Fruit fly (Drosophila melanogaster) whole organism, embryonic: ENCODE measurements around the gene Cpsf100.

Experiments
- Abd-B ChIP-seq: fragments of 200-800 bp; sonication (Bioruptor generic); optimal IDR thresholded peaks from 2 replicates; lab custom pipeline; 2018; ENCODE audit warnings: missing biosample characterization, mild to moderate bottlenecking, missing genetic modification characterization, moderate library complexity
- Atf3 ChIP-seq: fragments of 200-800 bp; sonication (Bioruptor generic); optimal IDR thresholded peaks from 3 replicates; lab custom pipeline; 2016; ENCODE audit warnings: missing biosample characterization, missing genetic modification characterization
- CG11456 ChIP-seq: fragments of 200-800 bp; sonication (Bioruptor generic); IDR thresholded peaks from 3 replicates; pipeline ENCODE4 v1.3.6; 2022; ENCODE audit warnings: missing biosample characterization, missing genetic modification characterization
- CG11560 ChIP-seq: fragments of 200-800 bp; sonication (Bioruptor generic); IDR thresholded peaks from 3 replicates; pipeline ENCODE4 v1.3.6; 2022; ENCODE audit warnings: missing biosample characterization, missing genetic modification characterization
- CG11723 ChIP-seq: fragments of 200-800 bp; sonication (Bioruptor generic); optimal IDR thresholded peaks from 2 replicates; lab custom pipeline; 2017; ENCODE audit warnings: missing biosample characterization, mild to moderate bottlenecking, missing genetic modification characterization
- CG12155 ChIP-seq: fragments of 200-800 bp; sonication (Bioruptor generic); optimal IDR thresholded peaks from 3 replicates; lab custom pipeline; 2016; ENCODE audit warnings: missing biosample characterization, missing genetic modification characterization
- CG12391 ChIP-seq: fragments of 200-800 bp; sonication (Bioruptor generic); optimal IDR thresholded peaks from 3 replicates; lab custom pipeline; 2018; ENCODE audit warnings: missing biosample characterization, mild to moderate bottlenecking, missing genetic modification characterization, moderate library complexity
- CG12659 ChIP-seq: fragments of 200-800 bp; sonication (Bioruptor generic); optimal IDR thresholded peaks from 3 replicates; lab custom pipeline; 2017; ENCODE audit warnings: mild to moderate bottlenecking, missing biosample characterization, missing genetic modification reagents, missing genetic modification characterization
- CG13624 ChIP-seq: fragments of 200-800 bp; sonication (Bioruptor generic); optimal IDR thresholded peaks from 2 replicates; lab custom pipeline; 2016; ENCODE audit warnings: missing biosample characterization, missing genetic modification characterization
- CG13894 ChIP-seq: fragments of 200-800 bp; sonication (Bioruptor generic); optimal IDR thresholded peaks from 3 replicates; lab custom pipeline; 2018; ENCODE audit warnings: missing biosample characterization, mild to moderate bottlenecking, missing genetic modification characterization, moderate library complexity
- CG17359 ChIP-seq: fragments of 200-800 bp; sonication (Bioruptor generic); optimal IDR thresholded peaks from 3 replicates; lab custom pipeline; 2018; ENCODE audit warnings: missing biosample characterization, mild to moderate bottlenecking, missing genetic modification characterization, moderate library complexity
- CG18476 ChIP-seq: fragments of 200-800 bp; sonication (Bioruptor generic); optimal IDR thresholded peaks from 2 replicates; lab custom pipeline; 2016; ENCODE audit warnings: missing biosample characterization, mild to moderate bottlenecking, missing genetic modification characterization
- CG2202 ChIP-seq: fragments of 200-800 bp; sonication (Bioruptor generic); optimal IDR thresholded peaks from 2 replicates; lab custom pipeline; 2018; ENCODE audit warnings: missing biosample characterization, mild to moderate bottlenecking, missing genetic modification characterization
- CG33213 ChIP-seq: fragments of 200-800 bp; sonication (Bioruptor generic); optimal IDR thresholded peaks from 3 replicates; lab custom pipeline; 2016; ENCODE audit warnings: missing biosample characterization, missing genetic modification characterization
- CG3407 ChIP-seq: fragments of 200-800 bp; sonication (Bioruptor generic); optimal IDR thresholded peaks from 2 replicates; lab custom pipeline; 2018; ENCODE audit warnings: missing biosample characterization, mild to moderate bottlenecking, missing genetic modification characterization
- CG6654 ChIP-seq: fragments of 200-800 bp; sonication (Bioruptor generic); optimal IDR thresholded peaks from 2 replicates; lab custom pipeline; 2017; ENCODE audit warnings: missing biosample characterization, mild to moderate bottlenecking, missing genetic modification characterization
- CG7987 ChIP-seq: fragments of 200-800 bp; sonication (Bioruptor generic); optimal IDR thresholded peaks from 2 replicates; lab custom pipeline; 2018; ENCODE audit warnings: missing biosample characterization, mild to moderate bottlenecking, missing genetic modification characterization, moderate library complexity
- CG8388 ChIP-seq: fragments of 200-800 bp; sonication (Bioruptor generic); optimal IDR thresholded peaks from 2 replicates; lab custom pipeline; 2019; ENCODE audit warnings: missing biosample characterization, mild to moderate bottlenecking, missing genetic modification characterization, moderate library complexity
- CG9215 ChIP-seq: fragments of 200-800 bp; sonication (Bioruptor generic); IDR thresholded peaks from 2 replicates; pipeline ENCODE4 v1.3.6; 2022; ENCODE audit warnings: missing biosample characterization, missing genetic modification characterization
- D19A ChIP-seq: fragments of 200-800 bp; optimal IDR thresholded peaks from 3 replicates; lab custom pipeline; 2019; ENCODE audit warnings: missing biosample characterization, mild to moderate bottlenecking, missing genetic modification characterization, moderate library complexity
- Ets65A ChIP-seq: fragments of 200-800 bp; sonication (Bioruptor generic); peaks from one replicate; lab custom pipeline; 2016; ENCODE audit warnings: missing biosample characterization, missing genetic modification characterization
- Gug ChIP-seq: fragments of 200-800 bp; sonication (Bioruptor generic); IDR thresholded peaks from 4 replicates; pipeline ENCODE4 v1.3.6; 2022; ENCODE audit warnings: missing biosample characterization, missing genetic modification characterization
- Lhr ChIP-seq: fragments of 200-800 bp; sonication (Bioruptor generic); optimal IDR thresholded peaks from 3 replicates; lab custom pipeline; 2017; ENCODE audit warnings: mild to moderate bottlenecking, missing biosample characterization, missing genetic modification reagents, missing genetic modification characterization
- Mrtf ChIP-seq: fragments of 200-800 bp; sonication (Bioruptor generic); IDR thresholded peaks from 3 replicates; pipeline ENCODE4 v1.3.6; 2022; ENCODE audit warnings: missing biosample characterization, missing genetic modification characterization
- Scr ChIP-seq: fragments of 200-800 bp; sonication (Bioruptor generic); IDR thresholded peaks from 2 replicates; pipeline ENCODE4 v1.3.6; 2022; ENCODE audit warnings: missing biosample characterization, missing genetic modification characterization; ENCODE audit not compliant: partially characterized antibody
- YL-1 ChIP-seq: fragments of 200-800 bp; sonication (Bioruptor generic); optimal IDR thresholded peaks from 3 replicates; lab custom pipeline; 2017; ENCODE audit warnings: missing biosample characterization, mild to moderate bottlenecking, missing genetic modification characterization
- ab ChIP-seq: fragments of 200-800 bp; sonication (Bioruptor generic); optimal IDR thresholded peaks from 2 replicates; lab custom pipeline; 2016; ENCODE audit warnings: missing biosample characterization, missing genetic modification characterization
- az2 ChIP-seq: fragments of 200-800 bp; sonication (Bioruptor generic); optimal IDR thresholded peaks from 3 replicates; lab custom pipeline; 2016; ENCODE audit warnings: missing biosample characterization, missing genetic modification characterization
- bcd ChIP-seq: fragments of 200-800 bp; sonication (Bioruptor generic); optimal IDR thresholded peaks from 2 replicates; lab custom pipeline; 2017; ENCODE audit warnings: missing biosample characterization, mild to moderate bottlenecking, missing genetic modification characterization
- bowl ChIP-seq: fragments of 200-800 bp; sonication (Bioruptor generic); IDR thresholded peaks from 2 replicates; pipeline ENCODE4 v1.3.6; 2022; ENCODE audit warnings: missing biosample characterization, missing genetic modification characterization
- cad ChIP-seq: fragments of >200 bp; optimal IDR thresholded peaks from 2 replicates; lab custom pipeline; 2017; ENCODE audit warnings: missing biosample characterization, missing genetic modification characterization
- caup ChIP-seq: fragments of 200-800 bp; sonication (Bioruptor generic); optimal IDR thresholded peaks from 3 replicates; lab custom pipeline; 2017; ENCODE audit warnings: missing biosample characterization, mild to moderate bottlenecking, missing genetic modification characterization, moderate library complexity; ENCODE audit not compliant: severe bottlenecking
- chinmo ChIP-seq: fragments of 200-800 bp; sonication (Bioruptor generic); IDR thresholded peaks from 4 replicates; pipeline ENCODE4 v1.3.6; 2022; ENCODE audit warnings: missing biosample characterization, missing genetic modification characterization; ENCODE audit not compliant: partially characterized antibody
- chn ChIP-seq: fragments of 200-800 bp; sonication (Bioruptor generic); optimal IDR thresholded peaks from 2 replicates; lab custom pipeline; 2016; ENCODE audit warnings: missing biosample characterization, missing genetic modification characterization
- croc ChIP-seq: fragments of 200-800 bp; sonication (Bioruptor generic); conservative IDR thresholded peaks from 3 replicates; pipeline ENCODE4 v1.3.6; 2022; ENCODE audit warnings: missing biosample characterization, missing genetic modification characterization
- crol ChIP-seq: fragments of 200-800 bp; sonication (Bioruptor generic); IDR thresholded peaks from 2 replicates; pipeline ENCODE4 v1.3.6; 2022; ENCODE audit warnings: missing biosample characterization, missing genetic modification characterization
- dan ChIP-seq: fragments of 200-800 bp; sonication (Bioruptor generic); IDR thresholded peaks from 2 replicates; pipeline ENCODE4 v1.3.6; 2022; ENCODE audit warnings: missing biosample characterization, missing genetic modification characterization
- dmrt99B ChIP-seq: fragments of 200-800 bp; sonication (Bioruptor generic); optimal IDR thresholded peaks from 2 replicates; lab custom pipeline; 2018; ENCODE audit warnings: missing biosample characterization, mild to moderate bottlenecking, missing genetic modification characterization, moderate library complexity
- dpn ChIP-seq, 2 experiments: fragments of 200-800 bp; sonication (Bioruptor generic); optimal IDR thresholded peaks; 3 replicates each; lab custom pipeline; 2016; ENCODE audit warnings: missing biosample characterization in 2 of 2, missing genetic modification characterization in 2 of 2
- hbn ChIP-seq: fragments of 200-800 bp; sonication (Bioruptor generic); IDR thresholded peaks from 2 replicates; pipeline ENCODE4 v1.3.6; 2022; ENCODE audit warnings: missing biosample characterization, missing genetic modification characterization; ENCODE audit not compliant: partially characterized antibody
- lab ChIP-seq: fragments of 200-800 bp; sonication (Bioruptor generic); optimal IDR thresholded peaks from 3 replicates; lab custom pipeline; 2017; ENCODE audit warnings: missing biosample characterization, missing genetic modification characterization, mild to moderate bottlenecking, moderate library complexity, missing genetic modification reagents
- lmd ChIP-seq: fragments of 200-800 bp; sonication (Bioruptor generic); IDR thresholded peaks from 2 replicates; pipeline ENCODE4 v1.3.6; 2022; ENCODE audit warnings: missing biosample characterization, missing genetic modification characterization
- nmo ChIP-seq: fragments of 200-800 bp; sonication (Bioruptor generic); optimal IDR thresholded peaks from 2 replicates; lab custom pipeline; 2018; ENCODE audit warnings: missing biosample characterization, mild to moderate bottlenecking, missing genetic modification characterization, moderate library complexity
- odd ChIP-seq: fragments of 200-800 bp; sonication (Bioruptor generic); optimal IDR thresholded peaks from 2 replicates; lab custom pipeline; 2017; ENCODE audit warnings: missing biosample characterization, mild to moderate bottlenecking, missing genetic modification characterization
- otp ChIP-seq: fragments of 200-800 bp; sonication (Bioruptor generic); IDR thresholded peaks from 3 replicates; pipeline ENCODE4, ENCODE4 v1.3.6; 2022; ENCODE audit warnings: missing biosample characterization, missing genetic modification characterization
- p53 ChIP-seq: fragments of 200-800 bp; sonication (Bioruptor generic); optimal IDR thresholded peaks from 2 replicates; lab custom pipeline; 2016; ENCODE audit warnings: missing biosample characterization, missing genetic modification characterization
- pho ChIP-seq: fragments of 200-800 bp; sonication (Bioruptor generic); optimal IDR thresholded peaks from 2 replicates; lab custom pipeline; 2016; ENCODE audit warnings: missing biosample characterization, missing genetic modification characterization
- sisA ChIP-seq: fragments of 200-800 bp; sonication (Bioruptor generic); IDR thresholded peaks from 2 replicates; pipeline ENCODE4 v1.3.6; 2022; ENCODE audit warnings: missing biosample characterization, missing genetic modification characterization
- sob ChIP-seq: fragments of 200-800 bp; sonication (Bioruptor generic); IDR thresholded peaks from 2 replicates; pipeline ENCODE4 v1.3.6; 2022; ENCODE audit warnings: missing biosample characterization, missing genetic modification characterization
- ssp ChIP-seq: fragments of 200-800 bp; sonication (Bioruptor generic); IDR thresholded peaks from 2 replicates; pipeline ENCODE4 v1.3.6; 2022; ENCODE audit warnings: missing biosample characterization, missing genetic modification characterization
- twi ChIP-seq: fragments of 200-800 bp; optimal IDR thresholded peaks from 2 replicates; lab custom pipeline; 2019; ENCODE audit warnings: missing biosample characterization, mild to moderate bottlenecking, missing genetic modification characterization, moderate library complexity
- zen2 ChIP-seq: fragments of 200-800 bp; sonication (Bioruptor generic); IDR thresholded peaks from 3 replicates; pipeline ENCODE4 v1.3.6; 2022; ENCODE audit warnings: missing biosample characterization, missing genetic modification characterization; ENCODE audit not compliant: partially characterized antibody

Gene Cpsf100

dm6 chr3R:29027122-29027521 lies 7.3 kb upstream of the Cpsf100 start, which contains the start of the genes eIF4E6 and CG1951 (continued):
- TF ChIP-seq bowl (GFP tag; lab: Robert Waterston, UW) (no peak), CG2202 (tag; lab: Kevin White, UChicago) (no peak), CG9215 (GFP tag; lab: Robert Waterston, UW) (no peak), CG12391 (tag; lab: Kevin White, UChicago) (no peak), dmrt99B (tag; lab: Kevin White, UChicago) (no peak), sisA (no peak), chn (GFP tag; lab: Kevin White, UChicago) (peak; percentile 7), ssp (GFP tag; lab: Robert Waterston, UW) (no peak), otp (no peak), CG13894 (tag; lab: Kevin White, UChicago) (no peak), CG3407 (GFP tag; lab: Kevin White, UChicago) (no peak), CG13624 (GFP tag; lab: Kevin White, UChicago) (peak; percentile 0), nmo (GFP tag; lab: Kevin White, UChicago) (peak; percentile 9), odd (GFP tag; lab: Kevin White, UChicago) (no peak), crol (GFP tag; lab: Robert Waterston, UW) (no peak), CG12659 (GFP tag; lab: Kevin White, UChicago) (peak; percentile 59), lmd (GFP tag; lab: Robert Waterston, UW) (no peak), D19A (tag; lab: Kevin White, UChicago) (no peak), CG12155 (GFP tag; lab: Kevin White, UChicago) (no peak), Abd-B (GFP tag; lab: Kevin White, UChicago) (no peak), Ets65A (GFP tag; lab: Kevin White, UChicago) (no peak), bcd (GFP tag; lab: Kevin White, UChicago) (no peak), ab (no peak), Lhr (GFP tag; lab: Kevin White, UChicago) (no peak), p53 (no peak), CG33213 (GFP tag; lab: Kevin White, UChicago) (peak; percentile 26), CG11560 (tag; lab: Robert Waterston, UW) (no peak), Mrtf (GFP tag; lab: Robert Waterston, UW) (no peak), Scr (GFP tag; lab: Robert Waterston, UW) (peak; percentile 95), twi (tag; lab: Kevin White, UChicago) (no peak), hbn (GFP tag; lab: Robert Waterston, UW) (peak; percentile 90), CG11723 (no peak), chinmo (peak; percentile 95), CG17359 (tag; lab: Kevin White, UChicago) (no peak), zen2 (GFP tag; lab: Robert Waterston, UW) (peak; percentile 98), dan (GFP tag; lab: Robert Waterston, UW) (no peak), CG18476 (GFP tag; lab: Kevin White, UChicago) (no peak), croc (GFP tag; lab: Robert Waterston, UW) (no peak), CG11456 (GFP tag; lab: Robert Waterston, UW) (no peak), dpn (GFP tag; optimal IDR thresholded peaks at IDR 0.05; lab: Kevin White, UChicago) (no peak), az2 (GFP tag; lab: Kevin White, UChicago) (no peak), CG8388 (GFP tag; lab: Kevin White, UChicago) (no peak), Gug (no peak), CG7987 (peak; percentile 16), lab (GFP tag; lab: Kevin White, UChicago) (no peak), CG6654 (GFP tag; lab: Kevin White, UChicago) (no peak), cad (GFP tag; lab: Kevin White, UChicago) (no peak), Atf3 (GFP tag; lab: Kevin White, UChicago) (no peak), sob (no peak), pho (GFP tag; lab: Kevin White, UChicago) (no peak), caup (no peak), YL-1 (peak; percentile 57)
